Fruit fly (Drosophila melanogaster) whole organism, embryonic: ENCODE results near the gene nwk.

Source experiments
- CG10543 ChIP-seq: fragments of 200-800 bp; sonication (Bioruptor generic); optimal IDR thresholded peaks from 3 replicates; lab custom pipeline; 2017; ENCODE audit warnings: missing biosample characterization, mild to moderate bottlenecking, missing genetic modification characterization, moderate library complexity
- CG11456 ChIP-seq: fragments of 200-800 bp; sonication (Bioruptor generic); IDR thresholded peaks from 3 replicates; pipeline ENCODE4 v1.3.6; 2022; ENCODE audit warnings: missing biosample characterization, missing genetic modification characterization
- CG12071 ChIP-seq: fragments of 200-800 bp; sonication (Bioruptor generic); optimal IDR thresholded peaks from 3 replicates; lab custom pipeline; 2018; ENCODE audit warnings: missing biosample characterization, mild to moderate bottlenecking, missing genetic modification characterization
- CG13296 ChIP-seq: fragments of 200-800 bp; sonication (Bioruptor generic); optimal IDR thresholded peaks from 3 replicates; lab custom pipeline; 2018; ENCODE audit warnings: missing biosample characterization, mild to moderate bottlenecking, missing genetic modification characterization
- CG13775 ChIP-seq: fragments of 200-800 bp; sonication (Bioruptor generic); optimal IDR thresholded peaks from 3 replicates; lab custom pipeline; 2017; ENCODE audit warnings: missing biosample characterization, mild to moderate bottlenecking, missing genetic modification characterization
- CG14860 ChIP-seq: fragments of 200-800 bp; sonication (Bioruptor generic); IDR thresholded peaks from 3 replicates; pipeline ENCODE4 v1.3.6; 2022; ENCODE audit warnings: missing biosample characterization, missing genetic modification characterization; ENCODE audit not compliant: partially characterized antibody
- CG16779 ChIP-seq: fragments of 200-800 bp; sonication (Bioruptor generic); IDR thresholded peaks from 2 replicates; pipeline ENCODE4 v1.3.6; 2022; ENCODE audit warnings: missing biosample characterization, missing genetic modification characterization
- CG1832 ChIP-seq: fragments of 200-800 bp; sonication (Bioruptor generic); optimal IDR thresholded peaks from 2 replicates; lab custom pipeline; 2017; ENCODE audit warnings: missing biosample characterization, mild to moderate bottlenecking, missing genetic modification characterization, inconsistent platforms
- CG32772 ChIP-seq: fragments of 200-800 bp; sonication (Bioruptor generic); IDR thresholded peaks from 2 replicates; pipeline ENCODE4 v1.3.6; 2022; ENCODE audit warnings: missing biosample characterization, missing genetic modification characterization
- CG3281 ChIP-seq: fragments of 200-800 bp; sonication (Bioruptor generic); optimal IDR thresholded peaks from 3 replicates; lab custom pipeline; 2017; ENCODE audit warnings: missing biosample characterization, mild to moderate bottlenecking, missing genetic modification characterization
- CG33557 ChIP-seq: fragments of 200-800 bp; sonication (Bioruptor generic); optimal IDR thresholded peaks from 2 replicates; lab custom pipeline; 2019; ENCODE audit warnings: missing biosample characterization, mild to moderate bottlenecking, missing genetic modification characterization, moderate library complexity
- CG3995 ChIP-seq: fragments of 200-800 bp; sonication (Bioruptor generic); optimal IDR thresholded peaks from 3 replicates; lab custom pipeline; 2016; ENCODE audit warnings: missing biosample characterization, missing genetic modification characterization
- CG42726 ChIP-seq: fragments of 200-800 bp; sonication (Bioruptor generic); IDR thresholded peaks from 2 replicates; pipeline ENCODE4 v1.3.6; 2022; ENCODE audit warnings: missing biosample characterization, missing genetic modification characterization; ENCODE audit not compliant: partially characterized antibody
- CG6175 ChIP-seq: fragments of 200-800 bp; sonication (Bioruptor generic); IDR thresholded peaks from 3 replicates; pipeline ENCODE4 v1.3.6; 2022; ENCODE audit warnings: missing biosample characterization, missing genetic modification characterization
- CG9727 ChIP-seq: fragments of 200-800 bp; sonication (Bioruptor generic); optimal IDR thresholded peaks from 3 replicates; lab custom pipeline; 2017; ENCODE audit warnings: missing biosample characterization, mild to moderate bottlenecking, missing genetic modification characterization
- CHES-1-like ChIP-seq: fragments of 200-800 bp; sonication (Bioruptor generic); optimal IDR thresholded peaks from 2 replicates; lab custom pipeline; 2016; ENCODE audit warnings: missing biosample characterization, missing genetic modification characterization
- CTCF ChIP-seq: fragments of 200-800 bp; sonication (Bioruptor generic); optimal IDR thresholded peaks from 2 replicates; lab custom pipeline; 2017; ENCODE audit warnings: missing biosample characterization, mild to moderate bottlenecking, missing genetic modification characterization, moderate library complexity
- Dbx ChIP-seq: fragments of 200-800 bp; sonication (Bioruptor generic); IDR thresholded peaks from 3 replicates; pipeline ENCODE4 v1.3.6; 2022; ENCODE audit warnings: missing biosample characterization, missing genetic modification characterization
- Drgx ChIP-seq: fragments of 200-800 bp; sonication (Bioruptor generic); IDR thresholded peaks from 2 replicates; pipeline ENCODE4 v1.3.6; 2022; ENCODE audit warnings: missing biosample characterization, missing genetic modification characterization
- Fer3 ChIP-seq: fragments of 200-800 bp; sonication (Bioruptor generic); optimal IDR thresholded peaks from 2 replicates; lab custom pipeline; 2018; ENCODE audit warnings: missing biosample characterization, mild to moderate bottlenecking, missing genetic modification characterization, moderate library complexity
- GATAe ChIP-seq: fragments of 200-800 bp; sonication (Bioruptor generic); conservative IDR thresholded peaks from 2 replicates; pipeline ENCODE4 v1.3.6; 2022; ENCODE audit warnings: missing biosample characterization, missing genetic modification characterization
- HmgZ ChIP-seq: fragments of 200-800 bp; sonication (Bioruptor generic); optimal IDR thresholded peaks from 2 replicates; lab custom pipeline; 2018; ENCODE audit warnings: missing biosample characterization, mild to moderate bottlenecking, missing genetic modification characterization
- Hmr ChIP-seq: fragments of 200-800 bp; sonication (Bioruptor generic); optimal IDR thresholded peaks from 3 replicates; lab custom pipeline; 2017; ENCODE audit warnings: mild to moderate bottlenecking, missing biosample characterization, missing genetic modification reagents, missing genetic modification characterization
- Hr51 ChIP-seq, 2 experiments: fragments of 200-800 bp; sonication (Bioruptor generic); optimal IDR thresholded peaks; 2 replicates in 1 of 2; 3 replicates in 1 of 2; lab custom pipeline; 2016 to 2018; ENCODE audit warnings: missing biosample characterization in 2 of 2, missing genetic modification characterization in 2 of 2, mild to moderate bottlenecking in 1 of 2, moderate library complexity in 1 of 2
- Hr78 ChIP-seq, 2 experiments: fragments of 200-800 bp in 1 of 2; fragments of >200 bp in 1 of 2; sonication (Bioruptor generic) in 1 of 2; optimal IDR thresholded peaks; 2 replicates each; lab custom pipeline; 2017 to 2019; ENCODE audit warnings: missing biosample characterization in 2 of 2, missing genetic modification characterization in 2 of 2, mild to moderate bottlenecking in 1 of 2, moderate library complexity in 1 of 2
- Med ChIP-seq: fragments of 200-800 bp; sonication (Bioruptor generic); peaks from one replicate; lab custom pipeline; 2016; ENCODE audit warnings: missing biosample characterization, missing genetic modification characterization, mild to moderate bottlenecking, inconsistent platforms, moderate library complexity
- Myb ChIP-seq: fragments of 200-800 bp; sonication (Bioruptor generic); optimal IDR thresholded peaks from 2 replicates; lab custom pipeline; 2016; ENCODE audit warnings: missing biosample characterization, missing genetic modification characterization
- PHDP ChIP-seq: fragments of 200-800 bp; sonication (Bioruptor generic); optimal IDR thresholded peaks from 3 replicates; lab custom pipeline; 2018; ENCODE audit warnings: missing biosample characterization, mild to moderate bottlenecking, missing genetic modification characterization, moderate library complexity
- Sox102F ChIP-seq: fragments of 200-800 bp; sonication (Bioruptor generic); optimal IDR thresholded peaks from 2 replicates; lab custom pipeline; 2018; ENCODE audit warnings: missing biosample characterization, mild to moderate bottlenecking, missing genetic modification characterization, moderate library complexity
- Taf1 ChIP-seq: fragments of 200-800 bp; sonication (Bioruptor generic); IDR thresholded peaks from 2 replicates; pipeline ENCODE4 v1.3.6; 2022; ENCODE audit warnings: missing biosample characterization, missing genetic modification characterization
- Xbp1 ChIP-seq: fragments of 200-800 bp; sonication (Bioruptor generic); optimal IDR thresholded peaks from 3 replicates; lab custom pipeline; 2016; ENCODE audit warnings: missing biosample characterization, mild to moderate bottlenecking, missing genetic modification characterization
- Xrp1 ChIP-seq: fragments of 200-800 bp; sonication (Bioruptor generic); IDR thresholded peaks from 2 replicates; pipeline ENCODE4 v1.3.6; 2022; ENCODE audit warnings: missing biosample characterization, missing genetic modification characterization
- amos ChIP-seq: fragments of 200-800 bp; sonication (Bioruptor generic); IDR thresholded peaks from 2 replicates; pipeline ENCODE4 v1.3.6; 2022; ENCODE audit warnings: missing biosample characterization, missing genetic modification characterization; ENCODE audit not compliant: partially characterized antibody
- ci ChIP-seq: fragments of 200-800 bp; sonication (Bioruptor generic); IDR thresholded peaks from 3 replicates; pipeline ENCODE4 v1.3.6; 2022; ENCODE audit warnings: missing biosample characterization, missing genetic modification characterization
- dysf ChIP-seq: fragments of 200-800 bp; sonication (Bioruptor generic); IDR thresholded peaks from 3 replicates; pipeline ENCODE4 v1.3.6; 2022; ENCODE audit warnings: missing biosample characterization, missing genetic modification characterization
- emc ChIP-seq: fragments of 200-800 bp; sonication (Bioruptor generic); optimal IDR thresholded peaks from 2 replicates; lab custom pipeline; 2016; ENCODE audit warnings: missing biosample characterization, missing genetic modification characterization
- ewg ChIP-seq: fragments of 200-800 bp; sonication (Bioruptor generic); optimal IDR thresholded peaks from 3 replicates; lab custom pipeline; 2017; ENCODE audit warnings: mild to moderate bottlenecking, missing biosample characterization, missing genetic modification reagents, missing genetic modification characterization
- fd3F ChIP-seq: fragments of 200-800 bp; sonication (Bioruptor generic); optimal IDR thresholded peaks from 2 replicates; lab custom pipeline; 2018; ENCODE audit warnings: missing biosample characterization, mild to moderate bottlenecking, missing genetic modification characterization, moderate library complexity
- fd96Cb ChIP-seq: fragments of 200-800 bp; sonication (Bioruptor generic); optimal IDR thresholded peaks from 2 replicates; lab custom pipeline; 2018; ENCODE audit warnings: missing biosample characterization, mild to moderate bottlenecking, missing genetic modification characterization, moderate library complexity
- kay ChIP-seq: fragments of 200-800 bp; sonication (Bioruptor generic); optimal IDR thresholded peaks from 2 replicates; lab custom pipeline; 2016; ENCODE audit warnings: missing biosample characterization, missing genetic modification characterization
- pan ChIP-seq, 4 experiments: fragments of >200 bp in 3 of 4; fragments of 200-800 bp in 1 of 4; sonication (Bioruptor generic) in 1 of 4; optimal IDR thresholded peaks in 3 of 4; IDR thresholded peaks in 1 of 4; 2 replicates each; pipeline versions ENCODE4 v1.3.6 to Lab custom; 2017 to 2022; ENCODE audit warnings: missing biosample characterization in 2 of 4, missing genetic modification characterization in 2 of 4, mixed read lengths in 1 of 4
- sens ChIP-seq: fragments of 200-800 bp; sonication (Bioruptor generic); peaks from one replicate; lab custom pipeline; 2016; ENCODE audit warnings: missing biosample characterization, missing genetic modification characterization
- shn ChIP-seq: fragments of 200-800 bp; sonication (Bioruptor generic); optimal IDR thresholded peaks from 3 replicates; lab custom pipeline; 2016; ENCODE audit warnings: missing biosample characterization, missing genetic modification characterization
- sqz ChIP-seq: fragments of 200-800 bp; sonication (Bioruptor generic); optimal IDR thresholded peaks from 3 replicates; lab custom pipeline; 2018; ENCODE audit warnings: missing biosample characterization, mild to moderate bottlenecking, missing genetic modification characterization
- tap ChIP-seq: fragments of 200-800 bp; optimal IDR thresholded peaks from 3 replicates; lab custom pipeline; 2019; ENCODE audit warnings: missing biosample characterization, mild to moderate bottlenecking, missing genetic modification characterization, moderate library complexity
- tup ChIP-seq: fragments of 200-800 bp; sonication (Bioruptor generic); optimal IDR thresholded peaks from 2 replicates; lab custom pipeline; 2016; ENCODE audit warnings: missing biosample characterization, mild to moderate bottlenecking, missing genetic modification characterization, moderate library complexity
- vnd ChIP-seq: fragments of 200-800 bp; sonication (Bioruptor generic); IDR thresholded peaks from 3 replicates; pipeline ENCODE4 v1.3.6; 2022; ENCODE audit warnings: missing biosample characterization, missing genetic modification characterization; ENCODE audit not compliant: partially characterized antibody

Gene nwk

DNA sequence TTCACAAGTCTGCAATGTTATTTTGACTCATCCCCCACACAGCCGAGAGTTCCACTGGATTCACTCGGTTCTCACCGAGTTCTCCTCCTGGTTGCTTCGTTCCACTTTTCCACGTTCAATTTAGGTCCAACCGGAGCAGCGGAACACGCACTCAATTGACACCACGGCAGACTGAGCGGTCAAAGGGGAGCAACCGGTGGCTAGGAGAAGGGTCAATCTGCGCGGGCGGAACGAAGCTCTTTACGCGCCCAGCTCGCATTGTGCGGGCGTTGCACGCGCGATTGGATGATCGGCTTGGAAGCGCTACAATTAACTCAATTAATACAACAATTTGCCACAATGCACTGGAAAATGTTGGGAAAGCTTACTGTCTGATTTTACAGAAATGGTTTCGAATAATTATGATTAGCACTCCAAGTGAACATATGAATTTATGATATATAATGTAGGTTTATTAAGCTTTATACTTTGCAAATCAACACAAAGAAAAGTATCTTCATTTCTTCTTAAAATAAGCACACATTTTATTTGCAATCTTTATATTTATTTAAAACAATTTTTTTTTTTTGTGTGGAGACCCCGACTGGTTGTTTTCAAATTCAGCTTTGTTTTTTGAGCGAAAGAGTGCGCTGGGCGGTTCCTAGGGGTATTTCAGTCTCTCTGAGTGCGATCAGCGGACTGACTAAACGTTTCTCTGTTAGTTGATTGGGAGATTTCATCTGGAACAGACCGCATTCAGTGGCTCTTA, 45.1 kb upstream of the nwk start, which contains the start of gene CG32032 (continued):
- no peak for TF ChIP-seq pan (optimal IDR thresholded peaks at IDR 0.05; lab: Kevin White, UChicago)
- peak in 1 of 2 experiments; percentile 9 for TF ChIP-seq pan (GFP tag; optimal IDR thresholded peaks at IDR 0.05 in 1 of 2, IDR thresholded peaks at IDR 0.05 in 1 of 2)
- TF ChIP-seq Hr78 (GFP tag; optimal IDR thresholded peaks at IDR 0.05; lab: Kevin White, UChicago): peak in 1 of 2 experiments; percentile 64
- no peak for TF ChIP-seq emc (GFP tag; lab: Kevin White, UChicago)
- TF ChIP-seq CG16779: 0 out of 2 replicates have a peak, but pooled peaks have one; percentile 44
- TF ChIP-seq CG3281 (GFP tag; lab: Kevin White, UChicago): peak; percentile 11
- peak; percentile 7 for TF ChIP-seq Xbp1 (GFP tag; lab: Kevin White, UChicago)
- peak; percentile 14 for TF ChIP-seq Med (GFP tag; lab: Kevin White, UChicago)
- peak; percentile 51 for TF ChIP-seq Hmr (GFP tag; lab: Kevin White, UChicago)
- no peak for TF ChIP-seq tap (tag; lab: Kevin White, UChicago)
- peak in 1 of 2 experiments; percentile 51 for TF ChIP-seq Hr51 (GFP tag; optimal IDR thresholded peaks at IDR 0.05; lab: Kevin White, UChicago)
- TF ChIP-seq fd96Cb (tag; lab: Kevin White, UChicago): peak; percentile 2
- TF ChIP-seq dysf: 0 out of 3 replicates have a peak, but pooled peaks have one; percentile 47
- TF ChIP-seq CG11456 (GFP tag; lab: Robert Waterston, UW): 0 out of 3 replicates have a peak, but pooled peaks have one; percentile 62
- 0 out of 3 replicates have a peak, but pooled peaks have one; percentile 29 for TF ChIP-seq CG6175 (GFP tag; lab: Robert Waterston, UW)
- no peak for TF ChIP-seq Dbx
- peak; percentile 47; the same call in 1 of the 2 replicates for TF ChIP-seq Drgx (GFP tag; lab: Robert Waterston, UW)

DNA sequence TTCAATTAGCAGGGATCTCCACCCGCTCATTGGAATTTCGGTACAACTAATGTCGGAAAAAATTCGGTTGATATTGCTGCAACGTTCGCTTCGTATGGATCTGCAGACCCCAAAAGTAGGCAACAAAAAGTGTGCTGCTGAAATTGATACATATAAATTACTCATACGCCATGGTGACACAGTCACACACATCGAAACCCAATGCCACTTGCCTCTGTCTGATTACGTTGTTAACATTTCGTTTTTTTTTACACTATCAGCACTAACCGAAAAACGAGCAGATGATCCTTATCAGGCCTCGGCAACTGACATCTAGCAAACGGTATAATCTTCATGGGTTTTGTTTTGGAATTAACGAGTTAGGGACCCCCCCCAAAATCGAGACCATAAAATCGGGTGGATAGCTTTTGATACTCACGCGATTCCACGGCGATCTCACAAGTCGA, 42.7 kb upstream of the nwk start:
- no peak for TF ChIP-seq CG33557 (GFP tag; lab: Kevin White, UChicago)
- no peak for TF ChIP-seq Taf1 (GFP tag; lab: Robert Waterston, UW)
- no peak for TF ChIP-seq CG42726 (GFP tag; lab: Robert Waterston, UW)
- 0 out of 2 replicates have a peak, but pooled peaks have one; percentile 4 for TF ChIP-seq Xrp1 (GFP tag; lab: Robert Waterston, UW)
- TF ChIP-seq CTCF (GFP tag; lab: Kevin White, UChicago): peak; percentile 61
- peak; percentile 66 for TF ChIP-seq kay (GFP tag; lab: Kevin White, UChicago)
- TF ChIP-seq Sox102F (GFP tag; lab: Kevin White, UChicago): no peak
- no peak for TF ChIP-seq CG32772
- peak; percentile 71 for TF ChIP-seq Myb (GFP tag; lab: Kevin White, UChicago)
- TF ChIP-seq CG9727 (GFP tag; lab: Kevin White, UChicago): peak; percentile 59
- peak; percentile 76 for TF ChIP-seq sqz (GFP tag; lab: Kevin White, UChicago)
- peak; percentile 36 for TF ChIP-seq CG12071
- no peak for TF ChIP-seq PHDP
- no peak for TF ChIP-seq Fer3
- TF ChIP-seq sens (GFP tag; lab: Kevin White, UChicago): peak; percentile 11
- peak; percentile 57 for TF ChIP-seq GATAe (GFP tag; lab: Robert Waterston, UW)
- no peak for TF ChIP-seq ewg (GFP tag; lab: Kevin White, UChicago)
- no peak for TF ChIP-seq vnd
- TF ChIP-seq HmgZ (tag; lab: Kevin White, UChicago): peak; percentile 79
- TF ChIP-seq CG13296: peak; percentile 38
- no peak for TF ChIP-seq CG3995 (GFP tag; lab: Kevin White, UChicago)
- TF ChIP-seq CG14860 (GFP tag; lab: Robert Waterston, UW): no peak
- peak; percentile 25 for TF ChIP-seq CG10543 (GFP tag; lab: Kevin White, UChicago)
- no peak for TF ChIP-seq fd3F
- TF ChIP-seq amos: no peak
- TF ChIP-seq Med (GFP tag; lab: Kevin White, UChicago): peak; percentile 37
- TF ChIP-seq tup (GFP tag; lab: Kevin White, UChicago): no peak
- TF ChIP-seq ci (GFP tag; lab: Robert Waterston, UW): peak; percentile 33; the same call in 1 of the 3 replicates
- no peak for TF ChIP-seq shn
- no peak for TF ChIP-seq CG13775 (GFP tag; lab: Kevin White, UChicago)
- no peak for TF ChIP-seq CG1832 (GFP tag; lab: Kevin White, UChicago)
- no peak for TF ChIP-seq CHES-1-like
